Worm (Caenorhabditis elegans): ENCODE measurements around the gene F36H5.4.

DNA sequence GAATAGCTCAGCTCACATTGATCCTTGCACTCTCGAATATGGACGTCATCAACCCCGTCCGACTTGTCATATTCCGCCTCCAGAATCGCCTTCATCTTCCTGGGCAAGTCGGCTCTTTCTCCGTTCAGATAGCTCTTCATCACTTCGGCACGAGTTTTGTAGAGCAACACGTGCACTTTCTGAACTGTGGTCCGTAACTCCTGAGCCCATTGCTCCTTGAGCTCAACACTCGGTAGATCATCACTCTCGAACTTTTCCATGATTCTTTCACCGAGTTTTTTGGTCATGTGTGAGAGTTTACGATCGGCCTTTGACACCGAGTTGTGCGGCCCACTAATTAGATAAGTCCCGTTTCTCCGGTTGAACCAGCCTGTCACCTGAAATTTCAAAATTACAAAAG lies 26.5 kb upstream of the F36H5.4 start:
- TF ChIP-seq nhr-23 (tag; optimal IDR thresholded peaks at IDR 0.05) (no peak), blmp-1 (tag; optimal IDR thresholded peaks at IDR 0.05; ENCODE audit: insufficient read depth) (no peak), F13H6.1 (tag; optimal IDR thresholded peaks at IDR 0.05) (no peak), nhr-77 (tag; optimal IDR thresholded peaks at IDR 0.05) (no peak), sem-4 (tag; optimal IDR thresholded peaks at IDR 0.05) (no peak), ama-1 (optimal IDR thresholded peaks at IDR 0.05) (no peak)

Measured in whole organism, L2 larva.